Worm (Caenorhabditis elegans) whole organism, dauer: ENCODE results near the gene fbxa-131.

Source experiments
- unc-62 ChIP-seq: sonication (generic microtip); optimal IDR thresholded peaks from 2 replicates; lab custom pipeline; 2017; ENCODE audit warnings: missing biosample characterization, missing genetic modification reagents, missing genetic modification characterization

The fbxa-131 gene

DNA sequence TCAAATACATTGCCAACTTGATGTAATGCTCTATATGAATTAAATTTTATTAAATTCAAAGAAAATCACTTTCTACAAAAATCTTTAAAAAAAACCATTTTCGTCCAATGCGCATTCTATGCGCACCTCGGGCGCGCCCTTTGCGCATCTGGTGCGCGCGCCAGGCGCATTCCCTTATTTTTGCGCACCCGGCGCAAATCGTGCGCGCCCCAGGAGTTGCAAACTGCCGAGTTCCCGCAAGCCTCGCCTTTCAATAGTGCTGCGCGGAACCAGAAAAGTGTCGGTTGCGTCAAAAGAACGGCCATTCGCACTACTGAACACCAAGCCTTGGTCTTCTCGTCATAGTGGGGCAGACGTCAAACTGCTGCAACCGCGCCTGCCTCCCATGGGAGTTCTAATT lies 4.5 kb upstream of the fbxa-131 start:
- TF ChIP-seq unc-62 (GFP tag; lab: Kevin White, UChicago): no peak

- no peak for TF ChIP-seq unc-62 (GFP tag; lab: Kevin White, UChicago)
Observed at ce11 chrV:19737458-19737857, 759 bp upstream of the fbxa-131 start, which contains the start of gene W04E12.7. Gene W04E12.7, minus strand, starts transcription at chrV:19737558.

DNA sequence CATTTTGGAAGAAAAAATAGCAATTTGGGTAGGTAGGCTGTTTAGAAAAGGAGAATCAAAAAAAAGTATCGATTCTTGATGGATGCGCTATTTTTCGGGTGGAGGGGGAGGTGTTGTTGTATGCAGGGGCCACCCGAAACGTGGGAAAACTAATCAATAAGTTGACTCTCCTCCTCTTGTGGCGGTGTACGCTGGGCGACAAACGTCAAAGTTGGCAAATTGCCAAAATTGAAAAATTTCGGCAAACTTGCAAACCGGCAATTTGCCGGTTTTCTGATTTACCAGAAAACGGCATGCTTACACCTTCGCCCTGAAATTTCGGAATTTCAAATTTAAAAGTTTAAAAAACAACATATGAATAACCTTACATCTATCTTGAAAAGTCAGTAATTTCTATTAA lies 2.8 kb downstream of the fbxa-131 start, which contains the start of gene W04E12.2:
Gene W04E12.2, minus strand, starts transcription at position 101 of the 400 bp plus-strand sequence.
- TF ChIP-seq unc-62 (GFP tag; lab: Kevin White, UChicago): no peak

DNA sequence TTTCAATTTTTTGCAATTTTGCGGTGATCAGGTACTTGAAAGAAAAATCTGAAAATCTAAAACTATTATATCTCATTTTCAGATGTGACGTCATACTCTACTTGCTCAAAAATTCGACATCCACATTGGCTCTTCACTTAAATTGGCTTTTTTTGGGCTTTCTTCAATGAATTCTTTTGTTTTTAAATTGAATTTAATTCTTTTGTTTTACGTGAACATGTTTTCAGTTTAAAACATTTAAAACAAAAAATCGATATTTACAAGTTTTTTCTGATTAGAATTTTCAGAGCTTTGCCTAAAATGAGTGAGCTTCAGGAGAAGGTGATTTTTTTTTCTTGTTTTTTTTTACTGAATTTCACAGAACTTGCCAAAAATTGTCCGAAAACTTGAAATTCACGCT lies 3.4 kb downstream of the fbxa-131 start, which contains the start of gene W04E12.3:
Gene W04E12.3, plus strand, starts transcription at position 301 of the 400 bp plus-strand sequence.
- no peak for TF ChIP-seq unc-62 (GFP tag; lab: Kevin White, UChicago)

DNA sequence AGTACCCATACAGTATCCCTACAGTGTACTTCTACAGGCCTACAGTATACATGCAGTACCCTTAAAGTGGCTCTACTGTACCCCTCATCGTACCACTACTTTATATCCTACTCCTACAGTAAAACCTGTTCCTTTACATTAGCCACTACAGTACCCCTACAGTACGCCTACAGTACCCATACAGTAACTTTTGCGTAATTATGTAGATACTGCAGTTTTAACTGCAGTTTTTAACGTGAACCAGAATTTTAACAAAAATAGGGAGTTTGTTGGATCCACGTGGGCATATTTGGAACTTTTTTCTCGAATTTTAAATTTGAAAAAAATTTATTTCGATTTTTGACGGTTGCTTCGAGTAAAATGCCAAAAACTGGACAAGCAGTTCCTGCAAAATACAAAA lies 5.1 kb downstream of the fbxa-131 start, which contains the start of gene W04E12.4:
Gene W04E12.4, plus strand, starts transcription at position 301 of the 400 bp plus-strand sequence.
- no peak for TF ChIP-seq unc-62 (GFP tag; lab: Kevin White, UChicago)

ce11 chrV:19743794-19744193 lies 5.6 kb downstream of the fbxa-131 start:
- no peak for TF ChIP-seq unc-62 (GFP tag; lab: Kevin White, UChicago)

- TF ChIP-seq unc-62 (GFP tag; lab: Kevin White, UChicago): no peak
Observed at ce11 chrV:19744210-19744609, 6.0 kb downstream of the fbxa-131 start.

DNA sequence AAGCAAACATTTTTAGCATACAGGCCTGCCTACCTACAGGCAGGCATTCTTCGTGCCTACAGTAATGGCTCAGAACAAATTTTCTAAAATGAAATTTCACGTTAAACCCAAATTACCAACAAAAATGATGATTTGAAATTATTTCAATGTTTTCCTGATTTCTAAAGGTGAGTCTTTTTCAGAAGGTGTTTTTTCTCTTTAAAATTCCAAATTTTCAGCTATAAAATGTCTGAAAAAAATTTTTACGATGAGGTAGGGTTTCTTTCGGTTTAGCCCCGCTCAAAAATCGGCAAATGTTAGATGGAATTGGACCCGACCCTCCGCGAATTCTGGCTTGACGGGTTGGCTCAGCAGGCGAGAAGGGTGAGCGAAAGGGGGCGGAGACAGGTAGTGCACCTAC lies 7.6 kb downstream of the fbxa-131 start, which contains the start of gene W04E12.5:
Gene W04E12.5, plus strand, starts transcription at position 301 of the 400 bp plus-strand sequence.
- no peak for TF ChIP-seq unc-62 (GFP tag; lab: Kevin White, UChicago)

- TF ChIP-seq unc-62 (GFP tag; lab: Kevin White, UChicago): no peak
Observed at ce11 chrV:19747144-19747543, 8.9 kb downstream of the fbxa-131 start.

ce11 chrV:19751124-19751523 lies 12.9 kb downstream of the fbxa-131 start, which contains the start of gene clec-49:
Gene clec-49, minus strand, starts transcription at chrV:19751226.
- TF ChIP-seq unc-62 (GFP tag; lab: Kevin White, UChicago): no peak

ce11 chrV:19752879-19753278 lies 14.7 kb downstream of the fbxa-131 start:
- TF ChIP-seq unc-62 (GFP tag; lab: Kevin White, UChicago): no peak

DNA sequence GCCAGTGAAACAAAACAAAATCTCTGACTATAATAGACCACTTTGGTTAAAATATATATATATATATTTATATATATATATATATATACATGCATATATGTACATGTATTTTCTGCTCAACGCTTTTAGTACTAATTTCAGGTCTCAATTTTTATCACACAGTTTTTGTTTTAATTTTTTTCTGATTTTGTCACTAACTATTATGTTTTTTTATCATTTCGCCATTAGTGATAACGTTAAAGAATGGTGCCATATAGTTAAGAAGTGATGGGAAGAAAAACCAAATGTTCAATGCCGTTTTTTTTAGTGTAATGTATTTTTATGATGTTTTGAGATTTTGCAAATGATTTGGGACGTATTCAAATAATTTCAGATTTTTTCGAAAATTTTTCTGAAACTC lies 16.1 kb downstream of the fbxa-131 start:
- no peak for TF ChIP-seq unc-62 (GFP tag; lab: Kevin White, UChicago)

- TF ChIP-seq unc-62 (GFP tag; lab: Kevin White, UChicago): no peak
Observed at ce11 chrV:19755260-19755659, 17.0 kb downstream of the fbxa-131 start, which contains the start of gene clec-50. Gene clec-50, minus strand, starts transcription at chrV:19755368.

ce11 chrV:19756253-19756652 lies 18.0 kb downstream of the fbxa-131 start, which contains the start of gene W04E12.9:
Gene W04E12.9, plus strand, starts transcription at chrV:19756553.
- TF ChIP-seq unc-62 (GFP tag; lab: Kevin White, UChicago): no peak

DNA sequence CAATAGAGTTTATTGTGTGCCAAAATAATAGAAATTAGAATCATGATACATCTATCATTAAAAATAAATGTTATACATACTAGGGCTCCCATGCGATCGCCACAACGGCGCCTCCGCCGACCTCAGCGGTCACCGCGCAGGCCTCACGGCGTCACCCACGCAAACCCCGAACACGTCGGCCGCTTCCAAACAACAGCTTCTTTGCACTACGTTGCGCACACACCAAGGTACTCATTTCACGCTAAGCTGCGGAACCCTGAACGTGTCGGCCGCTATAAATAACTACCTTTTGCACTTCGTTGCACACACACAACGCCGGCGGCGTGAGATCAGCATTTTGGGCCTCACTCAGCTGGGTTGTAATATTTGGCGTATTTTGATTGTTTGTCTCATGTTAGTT lies 21.1 kb downstream of the fbxa-131 start:
- no peak for TF ChIP-seq unc-62 (GFP tag; lab: Kevin White, UChicago)

ce11 chrV:19760751-19761150 lies 22.5 kb downstream of the fbxa-131 start, which contains the start of gene M162.5:
Gene M162.5, plus strand, starts transcription at chrV:19761051.
- TF ChIP-seq unc-62 (GFP tag; lab: Kevin White, UChicago): no peak

DNA sequence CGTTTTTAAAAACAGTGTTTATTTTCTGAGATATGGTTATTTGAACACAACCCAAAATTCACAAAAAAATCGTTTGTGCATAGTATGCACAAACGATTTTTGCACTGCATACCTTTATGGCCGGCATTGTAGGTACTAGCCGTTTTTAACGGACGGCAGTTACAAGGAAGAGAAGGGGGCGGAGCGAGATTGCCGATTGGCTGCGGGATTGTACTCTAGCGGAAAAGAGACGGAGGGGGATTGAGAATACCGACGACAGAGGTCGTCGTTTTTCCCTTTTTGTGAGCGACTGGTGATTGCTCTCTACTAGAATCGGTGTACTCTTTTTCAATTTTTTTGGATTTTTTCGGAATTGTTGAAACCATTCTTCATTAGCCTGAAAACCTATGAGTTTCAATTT lies 29.5 kb downstream of the fbxa-131 start:
- TF ChIP-seq unc-62 (GFP tag; lab: Kevin White, UChicago): no peak
